Worm (Caenorhabditis elegans): ENCODE data around the gene sap-140.

sap-140 gene

ce11 chrIII:7524830-7525344 is 25.3 kb downstream of the sap-140 start:
- TF ChIP-seq hmg-20 (GFP tag; IDR thresholded peaks at IDR 0.05): no peak
- no peak for TF ChIP-seq hmg-1.2 (GFP tag; IDR thresholded peaks at IDR 0.05)
- no peak for TF ChIP-seq ZK185.1 (tag; optimal IDR thresholded peaks at IDR 0.05; ENCODE audit: poor library complexity, severe bottlenecking)
- TF ChIP-seq tlf-1 (GFP tag; optimal IDR thresholded peaks at IDR 0.05): no peak
- no peak for TF ChIP-seq atf-7 (tag; optimal IDR thresholded peaks at IDR 0.05)
- TF ChIP-seq B0261.1 (tag; optimal IDR thresholded peaks at IDR 0.05): no peak
- no peak for TF ChIP-seq nhr-90 (tag; optimal IDR thresholded peaks at IDR 0.05)
- no peak for TF ChIP-seq ceh-40 (GFP tag; IDR thresholded peaks at IDR 0.05)
- no peak for TF ChIP-seq F57A8.1 (GFP tag; optimal IDR thresholded peaks at IDR 0.05)
- TF ChIP-seq B0035.1 (tag; optimal IDR thresholded peaks at IDR 0.05): no peak
- TF ChIP-seq attf-3 (GFP tag; conservative IDR thresholded peaks at IDR 0.05): no peak
- TF ChIP-seq nfyb-1 (GFP tag; IDR thresholded peaks at IDR 0.05): no peak
- TF ChIP-seq ceh-100 (GFP tag; IDR thresholded peaks at IDR 0.05): no peak
- TF ChIP-seq lin-54 (GFP tag; optimal IDR thresholded peaks at IDR 0.05): no peak
- TF ChIP-seq attf-5 (GFP tag; optimal IDR thresholded peaks at IDR 0.05): no peak
- TF ChIP-seq ztf-25 (GFP tag; IDR thresholded peaks at IDR 0.05): no peak
- TF ChIP-seq cebp-1 (GFP tag; IDR thresholded peaks at IDR 0.05): no peak
- no peak for TF ChIP-seq cebp-1 (tag; optimal IDR thresholded peaks at IDR 0.05)
- TF ChIP-seq him-1 (tag; optimal IDR thresholded peaks at IDR 0.05): no peak
- no peak for TF ChIP-seq ccch-3 (GFP tag; optimal IDR thresholded peaks at IDR 0.05)

ce11 chrIII:7526974-7527466 is 27.5 kb downstream of the sap-140 start:
- TF ChIP-seq hlh-26 (GFP tag; conservative IDR thresholded peaks at IDR 0.05) (no peak), unc-62 (GFP tag; optimal IDR thresholded peaks at IDR 0.05) (no peak), nhr-120 (GFP tag; IDR thresholded peaks at IDR 0.05) (no peak), dox-1 (GFP tag; IDR thresholded peaks at IDR 0.05) (no peak), mcd-1 (GFP tag; IDR thresholded peaks at IDR 0.05) (no peak), hsf-1 (GFP tag; IDR thresholded peaks at IDR 0.05) (no peak), C17E4.6 (GFP tag; IDR thresholded peaks at IDR 0.05) (no peak), B0035.1 (tag; optimal IDR thresholded peaks at IDR 0.05) (no peak), lin-54 (GFP tag; optimal IDR thresholded peaks at IDR 0.05) (no peak), egl-44 (GFP tag; IDR thresholded peaks at IDR 0.05) (no peak), Y67H2A.10 (GFP tag; conservative IDR thresholded peaks at IDR 0.05) (no peak), nhr-179 (tag; optimal IDR thresholded peaks at IDR 0.05) (no peak)

ce11 chrIII:7530108-7530507 is 30.6 kb downstream of the sap-140 start:
- TF ChIP-seq hrde-1 (tag; optimal IDR thresholded peaks at IDR 0.05; ENCODE audit: borderline replicate concordance) (no peak), mxl-1 (tag; optimal IDR thresholded peaks at IDR 0.05) (no peak), athp-1 (tag; optimal IDR thresholded peaks at IDR 0.05) (no peak), B0261.1 (tag; optimal IDR thresholded peaks at IDR 0.05) (no peak), ztf-18 (tag; optimal IDR thresholded peaks at IDR 0.05) (no peak), ztf-25 (GFP tag; IDR thresholded peaks at IDR 0.05) (no peak), lin-26 (GFP tag; IDR thresholded peaks at IDR 0.05) (no peak), mcd-1 (GFP tag; IDR thresholded peaks at IDR 0.05) (no peak), zfh-2 (GFP tag; conservative IDR thresholded peaks at IDR 0.05) (no peak), sea-2 (GFP tag; IDR thresholded peaks at IDR 0.05) (no peak), nfya-2 (GFP tag; IDR thresholded peaks at IDR 0.05) (no peak), dox-1 (GFP tag; IDR thresholded peaks at IDR 0.05) (no peak), tbp1 (GFP tag; optimal IDR thresholded peaks at IDR 0.05) (no peak), ekl-4 (GFP tag; IDR thresholded peaks at IDR 0.05) (no peak), attf-3 (GFP tag; conservative IDR thresholded peaks at IDR 0.05) (no peak), snpc-1.3 (tag; optimal IDR thresholded peaks at IDR 0.05; ENCODE audit: insufficient read depth) (no peak), D2030.7 (GFP tag; IDR thresholded peaks at IDR 0.05) (no peak)
